Fruit fly (Drosophila melanogaster) whole organism, prepupa: ENCODE data around the gene CG45073.

Source experiments
- Blimp-1 ChIP-seq: fragments of 200-800 bp; sonication (Bioruptor generic); optimal IDR thresholded peaks from 3 replicates; lab custom pipeline; 2017; ENCODE audit warnings: missing biosample characterization, missing genetic modification characterization, mild to moderate bottlenecking, moderate library complexity, missing genetic modification reagents
- CG10631 ChIP-seq: fragments of 200-800 bp; sonication (Bioruptor generic); optimal IDR thresholded peaks from 2 replicates; lab custom pipeline; 2016; ENCODE audit warnings: missing biosample characterization, missing genetic modification characterization
- CG10669 ChIP-seq: fragments of 200-800 bp; sonication (Bioruptor generic); optimal IDR thresholded peaks from 3 replicates; lab custom pipeline; 2018; ENCODE audit warnings: missing biosample characterization, mild to moderate bottlenecking, missing genetic modification characterization, moderate library complexity
- CG11762 ChIP-seq: fragments of 200-800 bp; sonication (Bioruptor generic); optimal IDR thresholded peaks from 3 replicates; lab custom pipeline; 2016; ENCODE audit warnings: missing biosample characterization, missing genetic modification characterization; ENCODE audit not compliant: insufficient read depth
- CG11902 ChIP-seq: fragments of 200-800 bp; sonication (Bioruptor generic); optimal IDR thresholded peaks from 3 replicates; lab custom pipeline; 2016; ENCODE audit warnings: missing biosample characterization, missing genetic modification characterization
- CG15336 ChIP-seq: fragments of 200-800 bp; sonication (Bioruptor generic); IDR thresholded peaks from 2 replicates; pipeline ENCODE4 v1.3.6; 2022; ENCODE audit warnings: missing biosample characterization, missing genetic modification characterization
- CG1621 ChIP-seq: fragments of 200-800 bp; sonication (Bioruptor generic); optimal IDR thresholded peaks from 3 replicates; lab custom pipeline; 2018; ENCODE audit warnings: missing biosample characterization, mild to moderate bottlenecking, missing genetic modification characterization
- CG16779 ChIP-seq: fragments of 200-800 bp; sonication (Bioruptor generic); optimal IDR thresholded peaks from 3 replicates; lab custom pipeline; 2017; ENCODE audit warnings: missing biosample characterization, mild to moderate bottlenecking, missing genetic modification characterization
- CG34406 ChIP-seq: fragments of 200-800 bp; sonication (Bioruptor generic); optimal IDR thresholded peaks from 3 replicates; lab custom pipeline; 2016; ENCODE audit warnings: missing biosample characterization, missing genetic modification characterization
- CG3919 ChIP-seq: fragments of 200-800 bp; sonication (Bioruptor generic); optimal IDR thresholded peaks from 3 replicates; lab custom pipeline; 2016; ENCODE audit warnings: missing biosample characterization, missing genetic modification characterization
- CG4318 ChIP-seq: fragments of 200-800 bp; sonication (Bioruptor generic); optimal IDR thresholded peaks from 3 replicates; lab custom pipeline; 2017; ENCODE audit warnings: missing biosample characterization, mild to moderate bottlenecking, missing genetic modification characterization
- CG6163 ChIP-seq: fragments of 200-800 bp; sonication (Bioruptor generic); IDR thresholded peaks from 3 replicates; pipeline ENCODE4 v1.3.6; 2022; ENCODE audit warnings: missing biosample characterization, missing genetic modification characterization
- CG6276 ChIP-seq: fragments of 200-800 bp; sonication (Bioruptor generic); optimal IDR thresholded peaks from 2 replicates; lab custom pipeline; 2017; ENCODE audit warnings: missing biosample characterization, mild to moderate bottlenecking, missing genetic modification characterization
- CG6792 ChIP-seq: fragments of 200-800 bp; sonication (Bioruptor generic); optimal IDR thresholded peaks from 3 replicates; lab custom pipeline; 2016; ENCODE audit warnings: missing biosample characterization, missing genetic modification characterization
- CG6808 ChIP-seq: fragments of 200-800 bp; sonication (Bioruptor generic); optimal IDR thresholded peaks from 3 replicates; lab custom pipeline; 2017; ENCODE audit warnings: missing biosample characterization, missing genetic modification characterization, mild to moderate bottlenecking, moderate library complexity, missing genetic modification reagents
- CG6854 ChIP-seq: fragments of 200-800 bp; sonication (Bioruptor generic); optimal IDR thresholded peaks from 2 replicates; lab custom pipeline; 2017; ENCODE audit warnings: missing biosample characterization, mild to moderate bottlenecking, missing genetic modification characterization
- Eip75B ChIP-seq: fragments of 200-800 bp; sonication (Bioruptor generic); optimal IDR thresholded peaks from 3 replicates; lab custom pipeline; 2016; ENCODE audit warnings: missing biosample characterization, missing genetic modification characterization
- Eip78C ChIP-seq: fragments of 200-800 bp; sonication (Bioruptor generic); peaks from one replicate; lab custom pipeline; 2016; ENCODE audit warnings: missing biosample characterization, missing genetic modification characterization
- Ets21C ChIP-seq: fragments of 200-800 bp; sonication (Bioruptor generic); optimal IDR thresholded peaks from 3 replicates; lab custom pipeline; 2016; ENCODE audit warnings: missing biosample characterization, missing genetic modification characterization
- Gug ChIP-seq: fragments of 200-800 bp; sonication (Bioruptor generic); IDR thresholded peaks from 2 replicates; pipeline ENCODE4 v1.3.6; 2022; ENCODE audit warnings: missing biosample characterization, missing genetic modification characterization
- Hr38 ChIP-seq: sonication (Bioruptor generic); optimal IDR thresholded peaks from 2 replicates; lab custom pipeline; 2016; ENCODE audit warnings: missing biosample characterization, missing genetic modification characterization
- Hr39 ChIP-seq: fragments of 200-800 bp; sonication (Bioruptor generic); optimal IDR thresholded peaks from 2 replicates; lab custom pipeline; 2016; ENCODE audit warnings: missing biosample characterization, missing genetic modification characterization
- Lpt ChIP-seq: fragments of 200-800 bp; sonication (Bioruptor generic); optimal IDR thresholded peaks from 3 replicates; lab custom pipeline; 2016; ENCODE audit warnings: missing biosample characterization, missing genetic modification characterization
- Met ChIP-seq: fragments of 200-800 bp; sonication (Bioruptor generic); optimal IDR thresholded peaks from 3 replicates; lab custom pipeline; 2016; ENCODE audit warnings: missing biosample characterization, missing genetic modification characterization
- OdsH ChIP-seq: fragments of 200-800 bp; sonication (Bioruptor generic); optimal IDR thresholded peaks from 3 replicates; lab custom pipeline; 2016; ENCODE audit warnings: missing biosample characterization, missing genetic modification characterization
- Smox ChIP-seq: fragments of 200-800 bp; sonication (Bioruptor generic); optimal IDR thresholded peaks from 3 replicates; lab custom pipeline; 2016; ENCODE audit warnings: missing biosample characterization, missing genetic modification characterization
- Sox102F ChIP-seq: fragments of 200-800 bp; sonication (Bioruptor generic); optimal IDR thresholded peaks from 2 replicates; lab custom pipeline; 2016; ENCODE audit warnings: missing biosample characterization, mild to moderate bottlenecking, missing genetic modification characterization
- Sox15 ChIP-seq: fragments of 200-800 bp; sonication (Bioruptor generic); optimal IDR thresholded peaks from 3 replicates; lab custom pipeline; 2016; ENCODE audit warnings: missing biosample characterization, missing genetic modification characterization
- achi ChIP-seq: fragments of 200-800 bp; sonication (Bioruptor generic); optimal IDR thresholded peaks from 3 replicates; lab custom pipeline; 2016; ENCODE audit warnings: missing biosample characterization, missing genetic modification characterization
- acj6 ChIP-seq: fragments of 200-800 bp; sonication (Bioruptor generic); optimal IDR thresholded peaks from 3 replicates; lab custom pipeline; 2016; ENCODE audit warnings: missing biosample characterization, missing genetic modification characterization
- dac ChIP-seq: fragments of 200-800 bp; sonication (Bioruptor generic); optimal IDR thresholded peaks from 2 replicates; lab custom pipeline; 2017; ENCODE audit warnings: missing biosample characterization, mild to moderate bottlenecking, missing genetic modification characterization
- dsx ChIP-seq: fragments of 200-800 bp; optimal IDR thresholded peaks from 3 replicates; lab custom pipeline; 2019; ENCODE audit warnings: missing biosample characterization, mild to moderate bottlenecking, missing genetic modification characterization, moderate library complexity; ENCODE audit not compliant: poor library complexity, severe bottlenecking
- eg ChIP-seq: fragments of 200-800 bp; sonication (Bioruptor generic); IDR thresholded peaks from 3 replicates; pipeline ENCODE4 v1.3.6; 2022; ENCODE audit warnings: missing biosample characterization, missing genetic modification characterization
- esn ChIP-seq: fragments of 200-800 bp; sonication (Bioruptor generic); optimal IDR thresholded peaks from 2 replicates; lab custom pipeline; 2016; ENCODE audit warnings: missing biosample characterization, mild to moderate bottlenecking, missing genetic modification characterization, moderate library complexity
- fd85E ChIP-seq: fragments of 200-800 bp; sonication (Bioruptor generic); optimal IDR thresholded peaks from 3 replicates; lab custom pipeline; 2016; ENCODE audit warnings: missing biosample characterization, missing genetic modification characterization
- fkh ChIP-seq: fragments of 200-800 bp; sonication (Bioruptor generic); optimal IDR thresholded peaks from 3 replicates; lab custom pipeline; 2017; ENCODE audit warnings: missing biosample characterization, mild to moderate bottlenecking, missing genetic modification characterization, moderate library complexity
- lz ChIP-seq: fragments of 200-800 bp; sonication (Bioruptor generic); optimal IDR thresholded peaks from 3 replicates; lab custom pipeline; 2016; ENCODE audit warnings: missing biosample characterization, missing genetic modification characterization
- pdm3 ChIP-seq: fragments of 200-800 bp; sonication (Bioruptor generic); optimal IDR thresholded peaks from 3 replicates; lab custom pipeline; 2016; ENCODE audit warnings: missing biosample characterization, missing genetic modification characterization
- salr ChIP-seq, 2 experiments: fragments of 200-800 bp; sonication (Bioruptor generic); optimal IDR thresholded peaks; 3 replicates each; lab custom pipeline; 2016 to 2018; ENCODE audit warnings: missing biosample characterization in 2 of 2, missing genetic modification characterization in 2 of 2, mild to moderate bottlenecking in 1 of 2
- ss ChIP-seq, 2 experiments: fragments of 200-800 bp; sonication (Bioruptor generic); optimal IDR thresholded peaks; 2 replicates in 1 of 2; 3 replicates in 1 of 2; lab custom pipeline; 2017 to 2018; ENCODE audit warnings: mild to moderate bottlenecking in 2 of 2, missing biosample characterization in 2 of 2, missing genetic modification characterization in 2 of 2, moderate library complexity in 1 of 2
- svp ChIP-seq: fragments of 200-800 bp; sonication (Bioruptor generic); peaks from one replicate; lab custom pipeline; 2016; ENCODE audit warnings: missing biosample characterization, missing genetic modification characterization
- vri ChIP-seq: fragments of 200-800 bp; sonication (Bioruptor generic); optimal IDR thresholded peaks from 3 replicates; lab custom pipeline; 2016; ENCODE audit warnings: missing biosample characterization, mild to moderate bottlenecking, missing genetic modification characterization

Gene CG45073

dm6 chr3R:30095855-30096254, 28.7 kb downstream of the CG45073 start (continued):
- peak; percentile 16 for TF ChIP-seq CG11902 (GFP tag; lab: Kevin White, UChicago)
- peak; percentile 58 for TF ChIP-seq esn (GFP tag; lab: Kevin White, UChicago)
- TF ChIP-seq CG10631 = peak; percentile 78
- TF ChIP-seq vri (GFP tag; lab: Kevin White, UChicago) = no peak
- peak; percentile 38 for TF ChIP-seq dsx (GFP tag; lab: Kevin White, UChicago)
- peak; percentile 92 for TF ChIP-seq CG6276
- TF ChIP-seq Gug (GFP tag; lab: Robert Waterston, UW) = peak; percentile 92
- TF ChIP-seq Smox (GFP tag; lab: Kevin White, UChicago) = peak; percentile 16
- TF ChIP-seq CG16779 = peak; percentile 72
- TF ChIP-seq Lpt (GFP tag; lab: Kevin White, UChicago) = peak; percentile 84
- TF ChIP-seq lz (GFP tag; lab: Kevin White, UChicago) = peak; percentile 65
- TF ChIP-seq acj6 (GFP tag; lab: Kevin White, UChicago) = peak; percentile 78
- TF ChIP-seq Met (GFP tag; lab: Kevin White, UChicago) = peak; percentile 53
- peak; percentile 95 for TF ChIP-seq CG15336 (GFP tag; lab: Robert Waterston, UW)
- TF ChIP-seq CG6792 (GFP tag; lab: Kevin White, UChicago) = peak; percentile 62
- peak; percentile 75 for TF ChIP-seq Eip75B
- no peak for TF ChIP-seq CG6854 (GFP tag; lab: Kevin White, UChicago)
- TF ChIP-seq CG4318 (GFP tag; lab: Kevin White, UChicago) = peak; percentile 88
- TF ChIP-seq Eip78C (GFP tag; lab: Kevin White, UChicago) = peak; percentile 77
- peak; percentile 17 for TF ChIP-seq Blimp-1 (GFP tag; lab: Kevin White, UChicago)
- TF ChIP-seq salr (GFP tag; optimal IDR thresholded peaks at IDR 0.05; lab: Kevin White, UChicago) = peak; percentile 72 to 75
- peak; percentile 77 for TF ChIP-seq CG10669
- peak; percentile 98 for TF ChIP-seq eg (GFP tag; lab: Robert Waterston, UW)
- TF ChIP-seq Hr39 (GFP tag; lab: Kevin White, UChicago) = peak; percentile 54
- TF ChIP-seq CG1621 (tag; lab: Kevin White, UChicago) = peak; percentile 84
- TF ChIP-seq CG3919 (GFP tag; lab: Kevin White, UChicago) = peak; percentile 87
- peak; percentile 85 for TF ChIP-seq achi
- peak; percentile 83 for TF ChIP-seq pdm3 (GFP tag; lab: Kevin White, UChicago)
- peak; percentile 62 for TF ChIP-seq Hr38
- TF ChIP-seq CG6808 = peak; percentile 75
- peak; percentile 57 for TF ChIP-seq CG34406 (GFP tag; lab: Kevin White, UChicago)
- no peak for TF ChIP-seq fd85E (GFP tag; lab: Kevin White, UChicago)
- peak; percentile 29 for TF ChIP-seq Ets21C
- TF ChIP-seq CG6163 (GFP tag; lab: Robert Waterston, UW) = peak; percentile 96
- peak; percentile 72 for TF ChIP-seq CG11762 (GFP tag; lab: Kevin White, UChicago)
- peak; percentile 1 for TF ChIP-seq Sox15 (GFP tag; lab: Kevin White, UChicago)
- TF ChIP-seq Sox102F (GFP tag; lab: Kevin White, UChicago) = peak; percentile 13
- peak; percentile 81 for TF ChIP-seq OdsH
- no peak for TF ChIP-seq fkh (GFP tag; lab: Kevin White, UChicago)
- peak; percentile 86 for TF ChIP-seq dac (GFP tag; lab: Kevin White, UChicago)

dm6 chr3R:30095381-30095780, 29.2 kb downstream of the CG45073 start:
- peak; percentile 15 for TF ChIP-seq vri (GFP tag; lab: Kevin White, UChicago)
- peak; percentile 80 for TF ChIP-seq CG6854 (GFP tag; lab: Kevin White, UChicago)
- peak; percentile 12; the same call in 1 of the 3 replicates for TF ChIP-seq eg (GFP tag; lab: Robert Waterston, UW)
- peak; percentile 14 for TF ChIP-seq Eip78C (GFP tag; lab: Kevin White, UChicago)
- TF ChIP-seq CG6163 (GFP tag; lab: Robert Waterston, UW) = peak; percentile 34; the same call in 1 of the 3 replicates
- TF ChIP-seq CG6276 = no peak
- no peak for TF ChIP-seq Lpt (GFP tag; lab: Kevin White, UChicago)
- peak; percentile 51 for TF ChIP-seq svp (GFP tag; lab: Kevin White, UChicago)
- TF ChIP-seq ss (GFP tag; optimal IDR thresholded peaks at IDR 0.05; lab: Kevin White, UChicago) = no peak
- no peak for TF ChIP-seq CG6792 (GFP tag; lab: Kevin White, UChicago)
